Fruit fly (Drosophila melanogaster) whole organism, adult: ENCODE measurements around the gene CG6295.

Source experiments
- Clk ChIP-seq: fragments of 200-800 bp; sonication (Bioruptor generic); optimal IDR thresholded peaks from 2 replicates; lab custom pipeline; 2017; ENCODE audit warnings: missing biosample characterization, missing genetic modification characterization
- Crg-1 ChIP-seq: fragments of 200-800 bp; sonication (Bioruptor generic); optimal IDR thresholded peaks from 2 replicates; lab custom pipeline; 2016; ENCODE audit warnings: missing biosample characterization, missing genetic modification characterization

- TF ChIP-seq Clk, result no peak
- no peak for TF ChIP-seq Crg-1 (GFP tag; lab: Kevin White, UChicago)
These were observed 7.4 kb downstream of the CG6295 start, which contains the start of gene CG31077 for dm6 chr3R:26999452-26999851.
